3 worm cellular contexts compared by ENCODE assay signal in the genomic region with DNA sequence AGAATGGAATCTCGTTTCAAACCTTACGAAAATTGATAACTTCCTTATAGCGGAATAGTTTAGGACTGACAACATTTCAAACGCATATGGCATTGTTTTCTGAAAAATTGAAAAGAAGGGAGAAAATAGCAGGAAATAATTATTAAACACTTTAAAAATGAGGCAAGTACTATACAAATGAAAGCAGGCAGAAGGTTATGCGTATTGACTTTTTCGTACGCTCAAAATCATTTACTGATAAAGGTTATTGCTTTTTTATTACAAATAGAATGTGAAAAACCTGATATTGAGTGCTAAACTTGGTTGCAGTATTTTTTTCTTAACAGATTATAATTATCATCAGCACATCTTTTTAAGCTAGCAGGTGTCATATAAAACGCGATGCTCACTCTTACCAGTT.
TF ChIP-seq lines count a peak whose summit lies in the region.

Gene ZK250.13 (minus strand): TSS at position 101 of the 400 bp plus-strand sequence.

TF ChIP-seq in whole organism, L1 larva, 84 proteins besides CTCF, POLR2A, EP300 and RAD21:
- TF ChIP-seq ceh-8 (GFP tag; optimal IDR thresholded peaks at IDR 0.05; lab: Kevin White, UChicago), result no peak
- TF ChIP-seq elt-2 (tag; optimal IDR thresholded peaks at IDR 0.05; lab: Kevin White, UChicago), result peak; percentile 36

TF ChIP-seq in whole organism, L3 larva, 47 proteins besides CTCF, POLR2A, EP300 and RAD21:
- TF ChIP-seq nhr-12 (tag; optimal IDR thresholded peaks at IDR 0.05; lab: Kevin White, UChicago) (no peak), daf-12 (tag; optimal IDR thresholded peaks at IDR 0.05; lab: Kevin White, UChicago) (no peak), elt-2 (tag; optimal IDR thresholded peaks at IDR 0.05; lab: Kevin White, UChicago) (peak; percentile 65)
TF ChIP-seq in whole organism, L3 larva: peak in this region for 1.

TF ChIP-seq in whole organism, L4 larva, 104 proteins besides CTCF, POLR2A, EP300 and RAD21:
- TF ChIP-seq php-3 (GFP tag; IDR thresholded peaks at IDR 0.05; lab: Robert Waterston, UW) (peak; percentile 78), nhr-6 (tag; optimal IDR thresholded peaks at IDR 0.05; lab: Kevin White, UChicago) (no peak)
